Fruit fly (Drosophila melanogaster): Measurements from ENCODE around the gene CG43057.
A peak's percentile ranks its signal among the peaks of the same experiment; 100 is the strongest.

The CG43057 gene

dm6 chr2L:8204996-8205567 is 38.7 kb downstream of the CG43057 start, which contains the start of gene SLC5A11 (continued):
- TF ChIP-seq onecut (GFP tag; IDR thresholded peaks at IDR 0.05) (peak; percentile 85), CG17829 (tag; optimal IDR thresholded peaks at IDR 0.05) (peak; percentile 97), bbx (GFP tag; IDR thresholded peaks at IDR 0.05; ENCODE audit: partially characterized antibody) (no peak; the same call in 1 of the 2 replicates), lov (optimal IDR thresholded peaks at IDR 0.05) (no peak), lov (GFP tag; IDR thresholded peaks at IDR 0.05) (peak; percentile 87), CG16815 (GFP tag; optimal IDR thresholded peaks at IDR 0.05) (peak; percentile 94), Mrtf (GFP tag; IDR thresholded peaks at IDR 0.05) (peak; percentile 94), CG13775 (GFP tag; optimal IDR thresholded peaks at IDR 0.05) (peak; percentile 88), CG10366 (GFP tag; IDR thresholded peaks at IDR 0.05) (peak; percentile 79), CG16779 (GFP tag; IDR thresholded peaks at IDR 0.05) (peak; percentile 88), CG8765 (GFP tag; IDR thresholded peaks at IDR 0.05) (peak; percentile 85; the same call in 1 of the 2 replicates), CG31224 (GFP tag; IDR thresholded peaks at IDR 0.05) (peak; percentile 93), GATAe (GFP tag; conservative IDR thresholded peaks at IDR 0.05) (peak; percentile 92), CG12104 (GFP tag; optimal IDR thresholded peaks at IDR 0.05) (peak; percentile 100), Dek (tag; optimal IDR thresholded peaks at IDR 0.05) (peak; percentile 96), vnd (GFP tag; IDR thresholded peaks at IDR 0.05; ENCODE audit: partially characterized antibody) (no peak), CG6765 (GFP tag; optimal IDR thresholded peaks at IDR 0.05) (peak; percentile 95), bab2 (GFP tag; optimal IDR thresholded peaks at IDR 0.05) (peak; percentile 99), CG1602 (GFP tag; optimal IDR thresholded peaks at IDR 0.05) (peak; percentile 88), nmo (GFP tag; optimal IDR thresholded peaks at IDR 0.05) (peak; percentile 100), CG7556 (GFP tag; optimal IDR thresholded peaks at IDR 0.05) (peak; percentile 99), Dad (GFP tag; optimal IDR thresholded peaks at IDR 0.05) (peak; percentile 99), CG1024 (GFP tag; IDR thresholded peaks at IDR 0.05) (peak; percentile 94), pan (optimal IDR thresholded peaks at IDR 0.05) (no peak), pan (GFP tag; optimal IDR thresholded peaks at IDR 0.05 in 1 of 2, IDR thresholded peaks at IDR 0.05 in 1 of 2) (peak in 1 of 2 experiments; percentile 98), pnt (GFP tag; optimal IDR thresholded peaks at IDR 0.05) (peak; percentile 78), CG6854 (GFP tag; optimal IDR thresholded peaks at IDR 0.05) (peak; percentile 99), rib (GFP tag; IDR thresholded peaks at IDR 0.05) (peak; percentile 95), CG4617 (GFP tag; optimal IDR thresholded peaks at IDR 0.05; ENCODE audit: borderline replicate concordance) (peak; percentile 88), salm (tag; optimal IDR thresholded peaks at IDR 0.05) (peak; percentile 81), CG15601 (tag; optimal IDR thresholded peaks at IDR 0.05) (peak; percentile 99), lab (GFP tag; optimal IDR thresholded peaks at IDR 0.05) (peak; percentile 99), sna (GFP tag; IDR thresholded peaks at IDR 0.05; ENCODE audit: partially characterized antibody) (no peak), az2 (GFP tag; optimal IDR thresholded peaks at IDR 0.05) (peak; percentile 91), HHEX (GFP tag; optimal IDR thresholded peaks at IDR 0.05) (peak; percentile 97), Bteb2 (GFP tag; optimal IDR thresholded peaks at IDR 0.05) (peak; percentile 41), BtbVII (GFP tag; optimal IDR thresholded peaks at IDR 0.05) (peak; percentile 97), scrt (GFP tag; optimal IDR thresholded peaks at IDR 0.05) (peak; percentile 96), dm (GFP tag; optimal IDR thresholded peaks at IDR 0.05) (peak; percentile 70), CG7928 (GFP tag; optimal IDR thresholded peaks at IDR 0.05) (peak; percentile 64), chif (GFP tag; optimal IDR thresholded peaks at IDR 0.05) (peak; percentile 60 to 66), CG17359 (tag; optimal IDR thresholded peaks at IDR 0.05) (peak; percentile 97), Oaz (GFP tag; IDR thresholded peaks at IDR 0.05) (peak; percentile 99), Awh (GFP tag; IDR thresholded peaks at IDR 0.05) (peak; percentile 97), CG18476 (GFP tag; optimal IDR thresholded peaks at IDR 0.05) (peak; percentile 99), zf30C (GFP tag; optimal IDR thresholded peaks at IDR 0.05) (no peak), CG10462 (GFP tag; optimal IDR thresholded peaks at IDR 0.05) (peak; percentile 96), kah (GFP tag; optimal IDR thresholded peaks at IDR 0.05) (peak; percentile 89), CG8359 (GFP tag; optimal IDR thresholded peaks at IDR 0.05; ENCODE audit: borderline replicate concordance) (peak; percentile 82), CTCF (GFP tag; optimal IDR thresholded peaks at IDR 0.05) (peak; percentile 50), HLH4C (GFP tag; IDR thresholded peaks at IDR 0.05; ENCODE audit: partially characterized antibody) (no peak)

Data from whole organism, embryonic.